Fruit fly (Drosophila melanogaster) whole organism, embryonic: ENCODE results near the gene CG42820.

Experiments used
- B-H2 ChIP-seq: fragments of 200-800 bp; sonication (Bioruptor generic); optimal IDR thresholded peaks from 2 replicates; lab custom pipeline; 2018; ENCODE audit warnings: missing biosample characterization, mild to moderate bottlenecking, missing genetic modification characterization
- CG10462 ChIP-seq: fragments of 200-800 bp; sonication (Bioruptor generic); optimal IDR thresholded peaks from 2 replicates; lab custom pipeline; 2016; ENCODE audit warnings: missing biosample characterization, missing genetic modification characterization
- CG11398 ChIP-seq: fragments of 200-800 bp; sonication (Bioruptor generic); optimal IDR thresholded peaks from 2 replicates; lab custom pipeline; 2016; ENCODE audit warnings: missing biosample characterization, missing genetic modification characterization
- CG12104 ChIP-seq: fragments of 200-800 bp; sonication (Bioruptor generic); optimal IDR thresholded peaks from 3 replicates; lab custom pipeline; 2016; ENCODE audit warnings: missing biosample characterization, missing genetic modification characterization
- CG12155 ChIP-seq: fragments of 200-800 bp; sonication (Bioruptor generic); optimal IDR thresholded peaks from 3 replicates; lab custom pipeline; 2016; ENCODE audit warnings: missing biosample characterization, missing genetic modification characterization
- CG12236 ChIP-seq: fragments of 200-800 bp; sonication (Bioruptor generic); optimal IDR thresholded peaks from 2 replicates; lab custom pipeline; 2016; ENCODE audit warnings: missing biosample characterization, missing genetic modification characterization
- CG12391 ChIP-seq: fragments of 200-800 bp; sonication (Bioruptor generic); optimal IDR thresholded peaks from 3 replicates; lab custom pipeline; 2018; ENCODE audit warnings: missing biosample characterization, mild to moderate bottlenecking, missing genetic modification characterization, moderate library complexity
- CG13624 ChIP-seq: fragments of 200-800 bp; sonication (Bioruptor generic); optimal IDR thresholded peaks from 2 replicates; lab custom pipeline; 2016; ENCODE audit warnings: missing biosample characterization, missing genetic modification characterization
- CG15011 ChIP-seq: fragments of 200-800 bp; sonication (Bioruptor generic); optimal IDR thresholded peaks from 3 replicates; lab custom pipeline; 2018; ENCODE audit warnings: missing biosample characterization, mild to moderate bottlenecking, missing genetic modification characterization
- CG15601 ChIP-seq: fragments of 200-800 bp; sonication (Bioruptor generic); optimal IDR thresholded peaks from 3 replicates; lab custom pipeline; 2019; ENCODE audit warnings: missing biosample characterization, mild to moderate bottlenecking, missing genetic modification characterization, moderate library complexity
- CG16863 ChIP-seq: fragments of 200-800 bp; sonication (Bioruptor generic); optimal IDR thresholded peaks from 3 replicates; lab custom pipeline; 2016; ENCODE audit warnings: missing biosample characterization, missing genetic modification characterization
- CG17186 ChIP-seq: fragments of 200-800 bp; sonication (Bioruptor generic); optimal IDR thresholded peaks from 3 replicates; lab custom pipeline; 2017; ENCODE audit warnings: missing biosample characterization, missing genetic modification reagents, missing genetic modification characterization
- CG17385 ChIP-seq: fragments of 200-800 bp; sonication (Bioruptor generic); optimal IDR thresholded peaks from 3 replicates; lab custom pipeline; 2018; ENCODE audit warnings: missing biosample characterization, mild to moderate bottlenecking, missing genetic modification characterization
- CG18011 ChIP-seq: fragments of 200-800 bp; sonication (Bioruptor generic); optimal IDR thresholded peaks from 2 replicates; lab custom pipeline; 2017; ENCODE audit warnings: missing biosample characterization, missing genetic modification characterization, mild to moderate bottlenecking, moderate library complexity, missing genotype
- CG2889 ChIP-seq: fragments of 200-800 bp; sonication (Bioruptor generic); IDR thresholded peaks from 3 replicates; pipeline ENCODE4 v1.3.6; 2022; ENCODE audit warnings: missing biosample characterization, missing genetic modification characterization
- CG31224 ChIP-seq: fragments of 200-800 bp; sonication (Bioruptor generic); IDR thresholded peaks from 2 replicates; pipeline ENCODE4 v1.3.6; 2022; ENCODE audit warnings: missing biosample characterization, missing genetic modification characterization
- CG34224 ChIP-seq: fragments of 200-800 bp; sonication (Bioruptor generic); IDR thresholded peaks from 3 replicates; pipeline ENCODE4 v1.3.6; 2022; ENCODE audit warnings: missing biosample characterization, missing genetic modification characterization; ENCODE audit not compliant: partially characterized antibody
- CG4730 ChIP-seq: fragments of 200-800 bp; sonication (Bioruptor generic); IDR thresholded peaks from 2 replicates; pipeline ENCODE4 v1.3.6; 2022; ENCODE audit warnings: missing biosample characterization, missing genetic modification characterization
- CG9437 ChIP-seq: fragments of 200-800 bp; sonication (Bioruptor generic); optimal IDR thresholded peaks from 2 replicates; lab custom pipeline; 2018; ENCODE audit warnings: missing biosample characterization, mild to moderate bottlenecking, missing genetic modification characterization
- CrebB ChIP-seq: fragments of 200-800 bp; sonication (Bioruptor generic); optimal IDR thresholded peaks from 3 replicates; lab custom pipeline; 2018; ENCODE audit warnings: missing biosample characterization, mild to moderate bottlenecking, missing genetic modification characterization
- D19B ChIP-seq: fragments of 200-800 bp; sonication (Bioruptor generic); optimal IDR thresholded peaks from 2 replicates; lab custom pipeline; 2017; ENCODE audit warnings: missing biosample characterization, mild to moderate bottlenecking, missing genetic modification characterization
- Dll ChIP-seq: fragments of 200-800 bp; sonication (Bioruptor generic); IDR thresholded peaks from 4 replicates; pipeline ENCODE4 v1.3.6; 2022; ENCODE audit warnings: missing biosample characterization, missing genetic modification characterization; ENCODE audit not compliant: partially characterized antibody
- H15 ChIP-seq: fragments of 200-800 bp; sonication (Bioruptor generic); IDR thresholded peaks from 3 replicates; pipeline ENCODE4 v1.3.6; 2022; ENCODE audit warnings: missing biosample characterization, missing genetic modification characterization
- NK7.1 ChIP-seq: fragments of 200-800 bp; sonication (Bioruptor generic); optimal IDR thresholded peaks from 3 replicates; lab custom pipeline; 2016; ENCODE audit warnings: missing biosample characterization, missing genetic modification characterization
- Ravus ChIP-seq: fragments of 200-800 bp; sonication (Bioruptor generic); IDR thresholded peaks from 2 replicates; pipeline ENCODE4 v1.3.6; 2022; ENCODE audit warnings: missing biosample characterization, missing genetic modification characterization
- Xbp1 ChIP-seq: fragments of 200-800 bp; sonication (Bioruptor generic); optimal IDR thresholded peaks from 3 replicates; lab custom pipeline; 2016; ENCODE audit warnings: missing biosample characterization, mild to moderate bottlenecking, missing genetic modification characterization
- chinmo ChIP-seq: fragments of 200-800 bp; sonication (Bioruptor generic); IDR thresholded peaks from 4 replicates; pipeline ENCODE4 v1.3.6; 2022; ENCODE audit warnings: missing biosample characterization, missing genetic modification characterization; ENCODE audit not compliant: partially characterized antibody
- ci ChIP-seq: fragments of 200-800 bp; sonication (Bioruptor generic); IDR thresholded peaks from 3 replicates; pipeline ENCODE4 v1.3.6; 2022; ENCODE audit warnings: missing biosample characterization, missing genetic modification characterization
- dimm ChIP-seq: fragments of 200-800 bp; sonication (Bioruptor generic); IDR thresholded peaks from 2 replicates; pipeline ENCODE4 v1.3.6; 2022; ENCODE audit warnings: missing biosample characterization, missing genetic modification characterization
- dpn ChIP-seq, 2 experiments: fragments of 200-800 bp; sonication (Bioruptor generic); optimal IDR thresholded peaks; 3 replicates each; lab custom pipeline; 2016; ENCODE audit warnings: missing biosample characterization in 2 of 2, missing genetic modification characterization in 2 of 2
- exex ChIP-seq: fragments of 200-800 bp; sonication (Bioruptor generic); optimal IDR thresholded peaks from 4 replicates; lab custom pipeline; 2018; ENCODE audit warnings: missing biosample characterization, mild to moderate bottlenecking, missing genetic modification characterization, moderate library complexity
- fu2 ChIP-seq: fragments of 200-800 bp; sonication (Bioruptor generic); optimal IDR thresholded peaks from 2 replicates; lab custom pipeline; 2016; ENCODE audit warnings: missing biosample characterization, missing genetic modification characterization
- ind ChIP-seq: fragments of 200-800 bp; sonication (Bioruptor generic); optimal IDR thresholded peaks from 3 replicates; lab custom pipeline; 2016; ENCODE audit warnings: missing biosample characterization, missing genetic modification characterization
- klu ChIP-seq: fragments of 200-800 bp; sonication (Bioruptor generic); IDR thresholded peaks from 2 replicates; pipeline ENCODE4 v1.3.6; 2022; ENCODE audit warnings: missing biosample characterization, missing genetic modification characterization
- mirr ChIP-seq: fragments of 200-800 bp; sonication (Bioruptor generic); optimal IDR thresholded peaks from 3 replicates; lab custom pipeline; 2018; ENCODE audit warnings: missing biosample characterization, mild to moderate bottlenecking, missing genetic modification characterization
- nmo ChIP-seq: fragments of 200-800 bp; sonication (Bioruptor generic); optimal IDR thresholded peaks from 2 replicates; lab custom pipeline; 2018; ENCODE audit warnings: missing biosample characterization, mild to moderate bottlenecking, missing genetic modification characterization, moderate library complexity
- p53 ChIP-seq: fragments of 200-800 bp; sonication (Bioruptor generic); optimal IDR thresholded peaks from 2 replicates; lab custom pipeline; 2016; ENCODE audit warnings: missing biosample characterization, missing genetic modification characterization
- pan ChIP-seq, 4 experiments: fragments of >200 bp in 3 of 4; fragments of 200-800 bp in 1 of 4; sonication (Bioruptor generic) in 1 of 4; optimal IDR thresholded peaks in 3 of 4; IDR thresholded peaks in 1 of 4; 2 replicates each; pipeline versions ENCODE4 v1.3.6 to Lab custom; 2017 to 2022; ENCODE audit warnings: missing biosample characterization in 2 of 4, missing genetic modification characterization in 2 of 4, mixed read lengths in 1 of 4
- peb ChIP-seq: fragments of 200-800 bp; sonication (Bioruptor generic); IDR thresholded peaks from 2 replicates; pipeline ENCODE4 v1.3.6; 2022; ENCODE audit warnings: missing biosample characterization, missing genetic modification characterization
- pum ChIP-seq: fragments of 200-800 bp; sonication (Bioruptor generic); optimal IDR thresholded peaks from 2 replicates; lab custom pipeline; 2016; ENCODE audit warnings: missing biosample characterization, missing genetic modification characterization
- row ChIP-seq: fragments of 200-800 bp; sonication (Bioruptor generic); IDR thresholded peaks from 3 replicates; pipeline ENCODE4 v1.3.6; 2022; ENCODE audit warnings: missing biosample characterization, missing genetic modification characterization
- sc ChIP-seq, 3 experiments: fragments of >200 bp in 2 of 3; fragments of 200-800 bp in 1 of 3; sonication (Bioruptor generic) in 1 of 3; optimal IDR thresholded peaks; 2 replicates in 2 of 3; 3 replicates in 1 of 3; lab custom pipeline; 2017; ENCODE audit warnings: mild to moderate bottlenecking in 1 of 3, missing biosample characterization in 1 of 3, missing genetic modification characterization in 1 of 3, missing genetic modification reagents in 1 of 3
- sima ChIP-seq: fragments of 200-800 bp; sonication (Bioruptor generic); optimal IDR thresholded peaks from 2 replicates; lab custom pipeline; 2016; ENCODE audit warnings: missing biosample characterization, missing genetic modification characterization
- slou ChIP-seq: fragments of 200-800 bp; sonication (Bioruptor generic); optimal IDR thresholded peaks from 3 replicates; lab custom pipeline; 2016; ENCODE audit warnings: missing biosample characterization, missing genetic modification characterization
- slp2 ChIP-seq: fragments of 200-800 bp; sonication (Bioruptor generic); optimal IDR thresholded peaks from 2 replicates; lab custom pipeline; 2016; ENCODE audit warnings: missing biosample characterization, missing genetic modification characterization
- sr ChIP-seq: fragments of 200-800 bp; sonication (Bioruptor generic); IDR thresholded peaks from 3 replicates; pipeline ENCODE4 v1.3.6; 2022; ENCODE audit warnings: missing biosample characterization, missing genetic modification characterization
- ssp ChIP-seq: fragments of 200-800 bp; sonication (Bioruptor generic); IDR thresholded peaks from 2 replicates; pipeline ENCODE4 v1.3.6; 2022; ENCODE audit warnings: missing biosample characterization, missing genetic modification characterization
- toy ChIP-seq: fragments of 200-800 bp; sonication (Bioruptor generic); IDR thresholded peaks from 2 replicates; pipeline ENCODE4 v1.3.6; 2022; ENCODE audit warnings: missing biosample characterization, missing genetic modification characterization
- wdn ChIP-seq: fragments of 200-800 bp; sonication (Bioruptor generic); IDR thresholded peaks from 2 replicates; pipeline ENCODE4 v1.3.6; 2022; ENCODE audit warnings: missing biosample characterization, missing genetic modification characterization
- zfh2 ChIP-seq: fragments of 200-800 bp; sonication (Bioruptor generic); optimal IDR thresholded peaks from 2 replicates; lab custom pipeline; 2016; ENCODE audit warnings: missing biosample characterization, missing genetic modification characterization

The CG42820 gene

dm6 chr2L:8350560-8351171 is 41.5 kb downstream of the CG42820 start (continued):
- peak; percentile 88 for TF ChIP-seq exex (tag; lab: Kevin White, UChicago)
- no peak for TF ChIP-seq CG31224 (GFP tag; lab: Robert Waterston, UW)
- TF ChIP-seq chinmo (GFP tag; lab: Robert Waterston, UW), result no peak
- no peak for TF ChIP-seq klu (GFP tag; lab: Robert Waterston, UW)
- TF ChIP-seq fu2 (GFP tag; lab: Kevin White, UChicago), result no peak
- no peak for TF ChIP-seq nmo (GFP tag; lab: Kevin White, UChicago)
- TF ChIP-seq Xbp1 (GFP tag; lab: Kevin White, UChicago), result no peak
- no peak for TF ChIP-seq CG34224 (GFP tag; lab: Robert Waterston, UW)
- TF ChIP-seq CG17385, result peak; percentile 55
- no peak for TF ChIP-seq sr (GFP tag; lab: Robert Waterston, UW)
- no peak for TF ChIP-seq sc (optimal IDR thresholded peaks at IDR 0.05; lab: Kevin White, UChicago)
- no peak for TF ChIP-seq sc (GFP tag; optimal IDR thresholded peaks at IDR 0.05; lab: Kevin White, UChicago)
- TF ChIP-seq sima (GFP tag; lab: Kevin White, UChicago), result no peak
- TF ChIP-seq slou (GFP tag; lab: Kevin White, UChicago), result no peak
- TF ChIP-seq CG9437, result no peak
- no peak for TF ChIP-seq toy
- TF ChIP-seq ind (GFP tag; lab: Kevin White, UChicago), result no peak
- no peak for TF ChIP-seq p53
- no peak for TF ChIP-seq CG13624 (GFP tag; lab: Kevin White, UChicago)
- TF ChIP-seq CG10462, result no peak
- no peak for TF ChIP-seq CG15601 (tag; lab: Kevin White, UChicago)
- no peak for TF ChIP-seq CG2889
- TF ChIP-seq row (GFP tag; lab: Robert Waterston, UW), result no peak
- no peak for TF ChIP-seq CG12104 (GFP tag; lab: Kevin White, UChicago)
- TF ChIP-seq H15 (GFP tag; lab: Robert Waterston, UW), result no peak
- TF ChIP-seq CG12155 (GFP tag; lab: Kevin White, UChicago), result no peak
- TF ChIP-seq dpn (GFP tag; optimal IDR thresholded peaks at IDR 0.05; lab: Kevin White, UChicago), result peak in 1 of 2 experiments; percentile 21
- TF ChIP-seq B-H2, result peak; percentile 49
- TF ChIP-seq CG18011 (GFP tag; lab: Kevin White, UChicago), result peak; percentile 17
- no peak for TF ChIP-seq CG11398 (GFP tag; lab: Kevin White, UChicago)
- TF ChIP-seq zfh2 (GFP tag; lab: Kevin White, UChicago), result no peak
- no peak for TF ChIP-seq Dll (GFP tag; lab: Robert Waterston, UW)
- TF ChIP-seq slp2, result no peak
- TF ChIP-seq pan (optimal IDR thresholded peaks at IDR 0.05; lab: Kevin White, UChicago), result no peak
- peak in 1 of 2 experiments; percentile 35 for TF ChIP-seq pan (GFP tag; optimal IDR thresholded peaks at IDR 0.05 in 1 of 2, IDR thresholded peaks at IDR 0.05 in 1 of 2)
- TF ChIP-seq wdn, result no peak
- TF ChIP-seq CG12236 (GFP tag; lab: Kevin White, UChicago), result no peak
- no peak for TF ChIP-seq Ravus
- peak; percentile 47 for TF ChIP-seq CG15011 (GFP tag; lab: Kevin White, UChicago)
- TF ChIP-seq CG4730, result peak; percentile 6; the same call in 1 of the 2 replicates
- peak; percentile 10 for TF ChIP-seq CG16863 (GFP tag; lab: Kevin White, UChicago)
- TF ChIP-seq CG17186 (GFP tag; lab: Kevin White, UChicago), result no peak
- TF ChIP-seq D19B (GFP tag; lab: Kevin White, UChicago), result no peak
- TF ChIP-seq mirr (GFP tag; lab: Kevin White, UChicago), result peak; percentile 73
- TF ChIP-seq peb (GFP tag; lab: Robert Waterston, UW), result no peak
- TF ChIP-seq dimm (GFP tag; lab: Robert Waterston, UW), result no peak
- peak; percentile 21 for TF ChIP-seq CG12391 (tag; lab: Kevin White, UChicago)
- no peak for TF ChIP-seq NK7.1 (GFP tag; lab: Kevin White, UChicago)
- TF ChIP-seq pum, result no peak
- TF ChIP-seq CrebB (tag; lab: Kevin White, UChicago), result peak; percentile 71
- no peak; the same call in 2 of the 3 replicates for TF ChIP-seq ci (GFP tag; lab: Robert Waterston, UW)
- no peak for TF ChIP-seq ssp (GFP tag; lab: Robert Waterston, UW)
